Fruit fly (Drosophila melanogaster) whole organism, embryonic: Measurements from ENCODE around the gene TTLL1A.
A peak's percentile ranks its signal among the peaks of the same experiment; 100 is the strongest.

Source experiments
- Atf3 ChIP-seq: fragments of 200-800 bp; sonication (Bioruptor generic); optimal IDR thresholded peaks from 3 replicates; lab custom pipeline; 2016; ENCODE audit warnings: missing biosample characterization, missing genetic modification characterization
- CG10565 ChIP-seq: fragments of 200-800 bp; sonication (Bioruptor generic); optimal IDR thresholded peaks from 3 replicates; lab custom pipeline; 2016; ENCODE audit warnings: missing biosample characterization, mild to moderate bottlenecking, missing genetic modification characterization
- CG12071 ChIP-seq: fragments of 200-800 bp; sonication (Bioruptor generic); optimal IDR thresholded peaks from 3 replicates; lab custom pipeline; 2018; ENCODE audit warnings: missing biosample characterization, mild to moderate bottlenecking, missing genetic modification characterization
- CG1233 ChIP-seq: fragments of 200-800 bp; sonication (Bioruptor generic); optimal IDR thresholded peaks from 4 replicates; lab custom pipeline; 2018; ENCODE audit warnings: missing biosample characterization, mild to moderate bottlenecking, missing genetic modification characterization
- CG14860 ChIP-seq: fragments of 200-800 bp; sonication (Bioruptor generic); IDR thresholded peaks from 3 replicates; pipeline ENCODE4 v1.3.6; 2022; ENCODE audit warnings: missing biosample characterization, missing genetic modification characterization; ENCODE audit not compliant: partially characterized antibody
- CG14965 ChIP-seq: fragments of 200-800 bp; sonication (Bioruptor generic); optimal IDR thresholded peaks from 2 replicates; lab custom pipeline; 2016; ENCODE audit warnings: missing biosample characterization, missing genetic modification characterization, borderline replicate concordance
- CG1529 ChIP-seq: fragments of 200-800 bp; sonication (Bioruptor generic); optimal IDR thresholded peaks from 3 replicates; lab custom pipeline; 2018; ENCODE audit warnings: missing biosample characterization, missing genetic modification characterization
- CG16813 ChIP-seq: fragments of 200-800 bp; sonication (Bioruptor generic); IDR thresholded peaks from 3 replicates; pipeline ENCODE4 v1.3.6; 2022; ENCODE audit warnings: missing biosample characterization, missing genetic modification characterization; ENCODE audit not compliant: partially characterized antibody
- CG17361 ChIP-seq: fragments of 200-800 bp; sonication (Bioruptor generic); IDR thresholded peaks from 3 replicates; pipeline ENCODE4 v1.3.6; 2022; ENCODE audit warnings: missing biosample characterization, missing genetic modification characterization
- CG33213 ChIP-seq: fragments of 200-800 bp; sonication (Bioruptor generic); optimal IDR thresholded peaks from 3 replicates; lab custom pipeline; 2016; ENCODE audit warnings: missing biosample characterization, missing genetic modification characterization
- CG4328 ChIP-seq: fragments of 200-800 bp; sonication (Bioruptor generic); optimal IDR thresholded peaks from 3 replicates; lab custom pipeline; 2017; ENCODE audit warnings: missing biosample characterization, missing genetic modification reagents, missing genetic modification characterization
- CG5180 ChIP-seq: fragments of 200-800 bp; sonication (Bioruptor generic); optimal IDR thresholded peaks from 3 replicates; lab custom pipeline; 2017; ENCODE audit warnings: missing biosample characterization, missing genetic modification characterization, mild to moderate bottlenecking, moderate library complexity, missing genetic modification reagents
- CG6791 ChIP-seq: fragments of 200-800 bp; sonication (Bioruptor generic); IDR thresholded peaks from 3 replicates; pipeline ENCODE4 v1.3.6; 2022; ENCODE audit warnings: missing biosample characterization, missing genetic modification characterization; ENCODE audit not compliant: partially characterized antibody
- CG7987 ChIP-seq: fragments of 200-800 bp; sonication (Bioruptor generic); optimal IDR thresholded peaks from 2 replicates; lab custom pipeline; 2018; ENCODE audit warnings: missing biosample characterization, mild to moderate bottlenecking, missing genetic modification characterization, moderate library complexity
- CG8290 ChIP-seq, 3 experiments: fragments of 200-800 bp; sonication (Bioruptor generic); optimal IDR thresholded peaks; 2 replicates each; lab custom pipeline; 2016 to 2019; ENCODE audit warnings: missing biosample characterization in 3 of 3, missing genetic modification characterization in 3 of 3, mild to moderate bottlenecking in 2 of 3, moderate library complexity in 1 of 3
- CG8388 ChIP-seq: fragments of 200-800 bp; sonication (Bioruptor generic); optimal IDR thresholded peaks from 2 replicates; lab custom pipeline; 2019; ENCODE audit warnings: missing biosample characterization, mild to moderate bottlenecking, missing genetic modification characterization, moderate library complexity
- CG9932 ChIP-seq: fragments of 200-800 bp; sonication (Bioruptor generic); IDR thresholded peaks from 2 replicates; pipeline ENCODE4 v1.3.6; 2022; ENCODE audit warnings: missing biosample characterization, missing genetic modification characterization
- Chrac-16 ChIP-seq: fragments of 200-800 bp; sonication (Bioruptor generic); optimal IDR thresholded peaks from 3 replicates; lab custom pipeline; 2016; ENCODE audit warnings: missing biosample characterization, missing genetic modification characterization
- Gsc ChIP-seq: fragments of 200-800 bp; sonication (Bioruptor generic); IDR thresholded peaks from 2 replicates; pipeline ENCODE4 v1.3.6; 2022; ENCODE audit warnings: missing biosample characterization, missing genetic modification characterization
- Med ChIP-seq: fragments of 200-800 bp; sonication (Bioruptor generic); peaks from one replicate; lab custom pipeline; 2016; ENCODE audit warnings: missing biosample characterization, missing genetic modification characterization, mild to moderate bottlenecking, inconsistent platforms, moderate library complexity
- Mes4 ChIP-seq: fragments of 200-800 bp; sonication (Bioruptor generic); optimal IDR thresholded peaks from 2 replicates; lab custom pipeline; 2016; ENCODE audit warnings: missing biosample characterization, missing genetic modification characterization
- Opbp ChIP-seq: fragments of 200-800 bp; sonication (Bioruptor generic); IDR thresholded peaks from 3 replicates; pipeline ENCODE4 v1.3.6; 2022; ENCODE audit warnings: missing biosample characterization, missing genetic modification characterization; ENCODE audit not compliant: partially characterized antibody
- Pdp1 ChIP-seq, 2 experiments: fragments of 200-800 bp; sonication (Bioruptor generic); optimal IDR thresholded peaks; 3 replicates each; lab custom pipeline; 2016; ENCODE audit warnings: missing biosample characterization in 2 of 2, missing genetic modification characterization in 2 of 2, mild to moderate bottlenecking in 1 of 2, moderate library complexity in 1 of 2
- Poxn ChIP-seq: fragments of 200-800 bp; sonication (Bioruptor generic); IDR thresholded peaks from 2 replicates; pipeline ENCODE4 v1.3.6; 2022; ENCODE audit warnings: missing biosample characterization, missing genetic modification characterization
- Sry-β ChIP-seq: fragments of 200-800 bp; sonication (Bioruptor generic); optimal IDR thresholded peaks from 2 replicates; lab custom pipeline; 2018; ENCODE audit warnings: missing biosample characterization, mild to moderate bottlenecking, missing genetic modification characterization, moderate library complexity
- Ssrp ChIP-seq: fragments of 200-800 bp; sonication (Bioruptor generic); optimal IDR thresholded peaks from 2 replicates; lab custom pipeline; 2018; ENCODE audit warnings: missing biosample characterization, mild to moderate bottlenecking, missing genetic modification characterization, moderate library complexity
- Xbp1 ChIP-seq: fragments of 200-800 bp; sonication (Bioruptor generic); optimal IDR thresholded peaks from 3 replicates; lab custom pipeline; 2016; ENCODE audit warnings: missing biosample characterization, mild to moderate bottlenecking, missing genetic modification characterization
- ab ChIP-seq: fragments of 200-800 bp; sonication (Bioruptor generic); optimal IDR thresholded peaks from 2 replicates; lab custom pipeline; 2016; ENCODE audit warnings: missing biosample characterization, missing genetic modification characterization
- amos ChIP-seq: fragments of 200-800 bp; sonication (Bioruptor generic); IDR thresholded peaks from 2 replicates; pipeline ENCODE4 v1.3.6; 2022; ENCODE audit warnings: missing biosample characterization, missing genetic modification characterization; ENCODE audit not compliant: partially characterized antibody
- ara ChIP-seq: fragments of 200-800 bp; sonication (Bioruptor generic); IDR thresholded peaks from 2 replicates; pipeline ENCODE4 v1.3.6; 2022; ENCODE audit warnings: missing biosample characterization, missing genetic modification characterization
- ato ChIP-seq: fragments of 200-800 bp; sonication (Bioruptor generic); IDR thresholded peaks from 2 replicates; pipeline ENCODE4 v1.3.6; 2022; ENCODE audit warnings: missing biosample characterization, missing genetic modification characterization; ENCODE audit not compliant: partially characterized antibody
- az2 ChIP-seq: fragments of 200-800 bp; sonication (Bioruptor generic); optimal IDR thresholded peaks from 3 replicates; lab custom pipeline; 2016; ENCODE audit warnings: missing biosample characterization, missing genetic modification characterization
- ci ChIP-seq: fragments of 200-800 bp; sonication (Bioruptor generic); IDR thresholded peaks from 3 replicates; pipeline ENCODE4 v1.3.6; 2022; ENCODE audit warnings: missing biosample characterization, missing genetic modification characterization
- croc ChIP-seq: fragments of 200-800 bp; sonication (Bioruptor generic); conservative IDR thresholded peaks from 3 replicates; pipeline ENCODE4 v1.3.6; 2022; ENCODE audit warnings: missing biosample characterization, missing genetic modification characterization
- dysf ChIP-seq: fragments of 200-800 bp; sonication (Bioruptor generic); IDR thresholded peaks from 3 replicates; pipeline ENCODE4 v1.3.6; 2022; ENCODE audit warnings: missing biosample characterization, missing genetic modification characterization
- fu2 ChIP-seq: fragments of 200-800 bp; sonication (Bioruptor generic); optimal IDR thresholded peaks from 2 replicates; lab custom pipeline; 2016; ENCODE audit warnings: missing biosample characterization, missing genetic modification characterization
- grn ChIP-seq: fragments of 200-800 bp; sonication (Bioruptor generic); optimal IDR thresholded peaks from 3 replicates; lab custom pipeline; 2017; ENCODE audit warnings: missing biosample characterization, missing genetic modification characterization
- gro ChIP-seq: fragments of 200-800 bp; sonication (Bioruptor generic); optimal IDR thresholded peaks from 2 replicates; lab custom pipeline; 2016; ENCODE audit warnings: missing biosample characterization, missing genetic modification characterization
- hth ChIP-seq: fragments of >200 bp; optimal IDR thresholded peaks from 2 replicates; lab custom pipeline; 2017; ENCODE audit warnings: inconsistent platforms
- kah ChIP-seq: fragments of 200-800 bp; sonication (Bioruptor generic); optimal IDR thresholded peaks from 2 replicates; lab custom pipeline; 2018; ENCODE audit warnings: missing biosample characterization, mild to moderate bottlenecking, missing genetic modification characterization
- maf-S ChIP-seq: fragments of 200-800 bp; sonication (Bioruptor generic); optimal IDR thresholded peaks from 2 replicates; lab custom pipeline; 2016; ENCODE audit warnings: missing biosample characterization, missing genetic modification characterization
- mam ChIP-seq: fragments of 200-800 bp; sonication (Bioruptor generic); optimal IDR thresholded peaks from 3 replicates; lab custom pipeline; 2016; ENCODE audit warnings: missing biosample characterization, missing genetic modification characterization
- nau ChIP-seq: fragments of 200-800 bp; sonication (Bioruptor generic); optimal IDR thresholded peaks from 3 replicates; lab custom pipeline; 2017; ENCODE audit warnings: missing biosample characterization, mild to moderate bottlenecking, missing genetic modification characterization, missing genetic modification reagents
- pum ChIP-seq: fragments of 200-800 bp; sonication (Bioruptor generic); optimal IDR thresholded peaks from 2 replicates; lab custom pipeline; 2016; ENCODE audit warnings: missing biosample characterization, missing genetic modification characterization
- pzg ChIP-seq: fragments of 200-800 bp; sonication (Bioruptor generic); optimal IDR thresholded peaks from 3 replicates; lab custom pipeline; 2018; ENCODE audit warnings: missing biosample characterization, mild to moderate bottlenecking, missing genetic modification characterization, moderate library complexity
- seq ChIP-seq: fragments of 200-800 bp; sonication (Bioruptor generic); IDR thresholded peaks from 2 replicates; pipeline ENCODE4 v1.3.6; 2022; ENCODE audit warnings: missing biosample characterization, missing genetic modification characterization
- sim ChIP-seq: fragments of 200-800 bp; sonication (Bioruptor generic); IDR thresholded peaks from 2 replicates; pipeline ENCODE4 v1.3.6; 2022; ENCODE audit warnings: missing biosample characterization, missing genetic modification characterization
- slp2 ChIP-seq: fragments of 200-800 bp; sonication (Bioruptor generic); optimal IDR thresholded peaks from 2 replicates; lab custom pipeline; 2016; ENCODE audit warnings: missing biosample characterization, missing genetic modification characterization
- so ChIP-seq: fragments of 200-800 bp; sonication (Bioruptor generic); IDR thresholded peaks from 3 replicates; pipeline ENCODE4 v1.3.6; 2022; ENCODE audit warnings: missing biosample characterization, missing genetic modification characterization
- tna ChIP-seq: fragments of 200-800 bp; sonication (Bioruptor generic); IDR thresholded peaks from 2 replicates; pipeline ENCODE4 v1.3.6; 2022; ENCODE audit warnings: missing biosample characterization, missing genetic modification characterization; ENCODE audit not compliant: partially characterized antibody
- toy ChIP-seq: fragments of 200-800 bp; sonication (Bioruptor generic); IDR thresholded peaks from 2 replicates; pipeline ENCODE4 v1.3.6; 2022; ENCODE audit warnings: missing biosample characterization, missing genetic modification characterization

TTLL1A gene

dm6 chrX:17159819-17160218 lies 42.6 kb downstream of the TTLL1A start, which contains the start of gene baz (continued):
- peak; percentile 27 for TF ChIP-seq CG33213 (GFP tag; lab: Kevin White, UChicago)
- no peak for TF ChIP-seq kah (GFP tag; lab: Kevin White, UChicago)
- TF ChIP-seq sim (GFP tag; lab: Robert Waterston, UW) = no peak
- no peak for TF ChIP-seq CG8388 (GFP tag; lab: Kevin White, UChicago)
- TF ChIP-seq CG17361 (GFP tag; lab: Robert Waterston, UW) = 0 out of 3 replicates have a peak, but pooled peaks have one; percentile 8
- TF ChIP-seq CG4328 (GFP tag; lab: Kevin White, UChicago) = no peak
- TF ChIP-seq CG6791 = peak; percentile 93
- peak; percentile 89 for TF ChIP-seq ato
- no peak for TF ChIP-seq fu2 (GFP tag; lab: Kevin White, UChicago)
- peak; percentile 85 for TF ChIP-seq CG16813
- TF ChIP-seq croc = no peak
- no peak for TF ChIP-seq maf-S (GFP tag; lab: Kevin White, UChicago)
- no peak for TF ChIP-seq dysf (GFP tag; lab: Robert Waterston, UW)
- TF ChIP-seq Opbp (GFP tag; lab: Robert Waterston, UW) = peak; percentile 92
- TF ChIP-seq CG14860 = peak; percentile 73
- TF ChIP-seq pzg (GFP tag; lab: Kevin White, UChicago) = peak; percentile 91
- peak; percentile 95 for TF ChIP-seq amos (GFP tag; lab: Robert Waterston, UW)
- peak; percentile 35; the same call in 1 of the 2 replicates for TF ChIP-seq CG9932
- TF ChIP-seq tna (GFP tag; lab: Robert Waterston, UW) = peak; percentile 81
- TF ChIP-seq gro (GFP tag; lab: Kevin White, UChicago) = no peak
- no peak for TF ChIP-seq toy
- no peak for TF ChIP-seq Poxn (GFP tag; lab: Robert Waterston, UW)
- TF ChIP-seq mam (GFP tag; lab: Kevin White, UChicago) = no peak
- TF ChIP-seq CG7987 (GFP tag; lab: Kevin White, UChicago) = peak; percentile 19
- no peak for TF ChIP-seq CG5180 (GFP tag; lab: Kevin White, UChicago)
- no peak for TF ChIP-seq hth (lab: Kevin White, UChicago)
- TF ChIP-seq Med = peak; percentile 66
- peak in 1 of 2 experiments; percentile 83 for TF ChIP-seq Pdp1 (GFP tag; optimal IDR thresholded peaks at IDR 0.05; lab: Kevin White, UChicago)
- TF ChIP-seq CG1233 = no peak
- TF ChIP-seq CG14965 (GFP tag; lab: Kevin White, UChicago) = no peak
- TF ChIP-seq ab (GFP tag; lab: Kevin White, UChicago) = no peak
- no peak for TF ChIP-seq Gsc (GFP tag; lab: Robert Waterston, UW)
- no peak for TF ChIP-seq CG12071 (GFP tag; lab: Kevin White, UChicago)
- TF ChIP-seq nau (GFP tag; lab: Kevin White, UChicago) = no peak
- no peak for TF ChIP-seq Ssrp (tag; lab: Kevin White, UChicago)
- no peak for TF ChIP-seq slp2 (GFP tag; lab: Kevin White, UChicago)
- no peak for TF ChIP-seq pum
- TF ChIP-seq ci (GFP tag; lab: Robert Waterston, UW) = peak; percentile 60; the same call in 2 of the 3 replicates
- peak; percentile 24 for TF ChIP-seq grn (GFP tag; lab: Kevin White, UChicago)
- no peak for TF ChIP-seq Chrac-16 (GFP tag; lab: Kevin White, UChicago)
- no peak for TF ChIP-seq Atf3 (GFP tag; lab: Kevin White, UChicago)
- TF ChIP-seq az2 (GFP tag; lab: Kevin White, UChicago) = no peak
- peak; percentile 18 for TF ChIP-seq Xbp1
- no peak for TF ChIP-seq seq (GFP tag; lab: Robert Waterston, UW)
- no peak for TF ChIP-seq CG8290 (GFP tag; optimal IDR thresholded peaks at IDR 0.05; lab: Kevin White, UChicago)
- no peak for TF ChIP-seq CG8290 (tag; optimal IDR thresholded peaks at IDR 0.05; lab: Kevin White, UChicago)
- no peak for TF ChIP-seq Sry-β
- TF ChIP-seq so (GFP tag; lab: Robert Waterston, UW) = no peak
- TF ChIP-seq CG10565 (GFP tag; lab: Kevin White, UChicago) = no peak
- TF ChIP-seq ara (GFP tag; lab: Robert Waterston, UW) = no peak
- no peak for TF ChIP-seq Mes4 (GFP tag; lab: Kevin White, UChicago)
- no peak for TF ChIP-seq CG1529 (GFP tag; lab: Kevin White, UChicago)
